Fruit fly (Drosophila melanogaster): ENCODE data around the gene fz2.

fz2 gene

DNA sequence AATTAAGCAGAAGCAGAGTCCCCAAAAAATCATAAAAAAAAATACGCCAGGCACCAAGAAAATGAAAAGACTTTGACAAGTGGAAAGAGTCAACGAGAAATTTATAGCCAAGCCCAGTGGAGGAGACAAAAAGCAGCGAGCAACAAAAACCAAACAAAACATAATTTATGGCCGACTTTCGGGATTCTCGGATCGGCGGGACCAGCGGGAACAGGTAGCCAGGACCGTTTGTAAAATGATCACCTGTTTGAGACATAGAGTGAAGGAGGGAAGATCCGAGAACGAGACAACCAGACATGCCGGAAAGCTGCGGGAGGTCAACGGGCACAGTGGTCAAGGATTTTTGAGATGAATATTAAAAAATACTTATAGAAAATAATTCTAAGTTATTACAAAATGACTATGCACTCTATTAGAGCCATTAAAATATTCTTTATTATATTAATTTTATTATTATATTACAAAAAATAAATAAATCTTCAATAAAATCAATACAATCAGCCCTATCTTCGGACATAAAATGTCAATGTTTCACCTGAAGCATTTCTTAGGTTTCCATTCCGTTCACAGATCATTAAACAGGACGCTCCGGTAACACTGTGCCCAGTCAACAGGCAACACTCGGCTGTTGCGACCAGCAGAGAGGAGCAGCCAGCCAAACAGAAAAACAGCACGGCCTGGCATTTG, 67.4 kb downstream of the fz2 start (continued):
- peak; percentile 26 for TF ChIP-seq gcm (GFP tag; optimal IDR thresholded peaks at IDR 0.05)
- peak; percentile 48 for TF ChIP-seq CG2678 (tag; optimal IDR thresholded peaks at IDR 0.05)
- 0 out of 2 replicates have a peak, but pooled peaks have one; percentile 38 for TF ChIP-seq HLH3B (GFP tag; IDR thresholded peaks at IDR 0.05)
- peak; percentile 56 for TF ChIP-seq CG13775 (GFP tag; optimal IDR thresholded peaks at IDR 0.05)
- peak; percentile 64 for TF ChIP-seq nmo (GFP tag; optimal IDR thresholded peaks at IDR 0.05)
- peak; percentile 60 for TF ChIP-seq dmrt99B (tag; optimal IDR thresholded peaks at IDR 0.05)
- TF ChIP-seq vvl (GFP tag; IDR thresholded peaks at IDR 0.05): 0 out of 2 replicates have a peak, but pooled peaks have one; percentile 9
- TF ChIP-seq CG8388 (GFP tag; optimal IDR thresholded peaks at IDR 0.05): peak; percentile 3
- TF ChIP-seq Blimp-1 (GFP tag; optimal IDR thresholded peaks at IDR 0.05): peak; percentile 42
- TF ChIP-seq Meics (GFP tag; optimal IDR thresholded peaks at IDR 0.05): no peak
- peak; percentile 13 for TF ChIP-seq CG18619 (GFP tag; optimal IDR thresholded peaks at IDR 0.05)
- TF ChIP-seq CG32772 (GFP tag; IDR thresholded peaks at IDR 0.05): no peak
- TF ChIP-seq zen (tag; optimal IDR thresholded peaks at IDR 0.05): peak; percentile 72
- TF ChIP-seq ap (GFP tag; IDR thresholded peaks at IDR 0.05): no peak
- TF ChIP-seq CG14860 (GFP tag; IDR thresholded peaks at IDR 0.05; ENCODE audit: partially characterized antibody): no peak
- peak; percentile 45 for TF ChIP-seq Sox100B (GFP tag; optimal IDR thresholded peaks at IDR 0.05)
- TF ChIP-seq CG16815 (GFP tag; optimal IDR thresholded peaks at IDR 0.05): peak; percentile 44
- TF ChIP-seq Chrac-16 (GFP tag; optimal IDR thresholded peaks at IDR 0.05): peak; percentile 1
- TF ChIP-seq cas (GFP tag; IDR thresholded peaks at IDR 0.05): no peak
- TF ChIP-seq twi (tag; optimal IDR thresholded peaks at IDR 0.05): peak; percentile 45
- TF ChIP-seq CG4730 (GFP tag; IDR thresholded peaks at IDR 0.05): no peak
- TF ChIP-seq CG6765 (GFP tag; optimal IDR thresholded peaks at IDR 0.05): no peak
- TF ChIP-seq esg (GFP tag; conservative IDR thresholded peaks at IDR 0.05): peak; percentile 16; the same call in 1 of the 2 replicates
- TF ChIP-seq chinmo (GFP tag; IDR thresholded peaks at IDR 0.05; ENCODE audit: partially characterized antibody): no peak
- no peak for TF ChIP-seq CG10366 (GFP tag; IDR thresholded peaks at IDR 0.05)
- no peak for TF ChIP-seq CG12744 (GFP tag; optimal IDR thresholded peaks at IDR 0.05)
- TF ChIP-seq bab2 (GFP tag; optimal IDR thresholded peaks at IDR 0.05): no peak
- no peak for TF ChIP-seq Sry-β (GFP tag; optimal IDR thresholded peaks at IDR 0.05)
- TF ChIP-seq Oli (tag; optimal IDR thresholded peaks at IDR 0.05): peak; percentile 61
- no peak for TF ChIP-seq CG11398 (GFP tag; optimal IDR thresholded peaks at IDR 0.05)
- no peak for TF ChIP-seq sc (optimal IDR thresholded peaks at IDR 0.05)
- TF ChIP-seq sc (GFP tag; optimal IDR thresholded peaks at IDR 0.05): peak; percentile 39
- no peak for TF ChIP-seq CG12769 (tag; optimal IDR thresholded peaks at IDR 0.05)
- peak; percentile 71 for TF ChIP-seq CG12391 (tag; optimal IDR thresholded peaks at IDR 0.05)
- peak; percentile 9 for TF ChIP-seq CG2202 (tag; optimal IDR thresholded peaks at IDR 0.05)
- TF ChIP-seq CG1233 (GFP tag; optimal IDR thresholded peaks at IDR 0.05): peak; percentile 32
- peak; percentile 38 for TF ChIP-seq Sox102F (GFP tag; optimal IDR thresholded peaks at IDR 0.05)
- no peak for TF ChIP-seq Sin3A (optimal IDR thresholded peaks at IDR 0.05)
- TF ChIP-seq Opbp (GFP tag; IDR thresholded peaks at IDR 0.05; ENCODE audit: partially characterized antibody): no peak
- TF ChIP-seq BtbVII (GFP tag; optimal IDR thresholded peaks at IDR 0.05): peak; percentile 14
- TF ChIP-seq ro (GFP tag; IDR thresholded peaks at IDR 0.05): no peak
- TF ChIP-seq CG31388 (GFP tag; optimal IDR thresholded peaks at IDR 0.05): no peak
- TF ChIP-seq kay (GFP tag; optimal IDR thresholded peaks at IDR 0.05): no peak
- no peak for TF ChIP-seq emc (GFP tag; optimal IDR thresholded peaks at IDR 0.05)
- TF ChIP-seq ci (GFP tag; IDR thresholded peaks at IDR 0.05): no peak
- peak; percentile 74 for TF ChIP-seq CG9727 (GFP tag; optimal IDR thresholded peaks at IDR 0.05)
- peak; percentile 30; the same call in 1 of the 2 replicates for TF ChIP-seq CG10959 (GFP tag; IDR thresholded peaks at IDR 0.05)
- 0 out of 2 replicates have a peak, but pooled peaks have one; percentile 4 for TF ChIP-seq sens-2 (GFP tag; IDR thresholded peaks at IDR 0.05)
- TF ChIP-seq CG15601 (tag; optimal IDR thresholded peaks at IDR 0.05): peak; percentile 31
- TF ChIP-seq Elba2 (GFP tag; optimal IDR thresholded peaks at IDR 0.05): no peak
